Fruit fly (Drosophila melanogaster): ENCODE data around the gene Phlpp.

DNA sequence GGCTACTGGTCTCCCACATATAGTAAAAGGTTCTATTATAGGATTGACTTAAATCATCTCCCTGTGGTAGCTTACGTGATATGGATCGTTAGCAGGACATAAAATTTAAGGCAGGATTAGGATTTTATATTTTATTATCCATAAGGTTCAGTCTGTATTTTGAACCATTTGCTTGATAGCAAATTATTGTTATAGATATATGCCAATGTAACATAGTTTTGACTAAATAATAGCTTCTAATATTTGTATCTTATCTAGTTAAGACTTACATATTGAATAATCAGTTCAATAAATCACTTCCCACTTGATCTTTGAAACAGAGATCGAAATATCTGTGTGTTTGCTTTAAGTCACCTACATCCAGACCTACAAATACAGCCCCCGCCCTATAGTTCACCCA is 48.4 kb upstream of the Phlpp start, which contains the start of gene robl37BC:
- TF ChIP-seq ase (GFP tag; IDR thresholded peaks at IDR 0.05) = no peak
- TF ChIP-seq Kr (GFP tag; optimal IDR thresholded peaks at IDR 0.05) = no peak
- no peak for TF ChIP-seq Sox100B (GFP tag; optimal IDR thresholded peaks at IDR 0.05)
- no peak for TF ChIP-seq chn (GFP tag; optimal IDR thresholded peaks at IDR 0.05)
- no peak for TF ChIP-seq Pdp1 (GFP tag; optimal IDR thresholded peaks at IDR 0.05)
- TF ChIP-seq salm (tag; optimal IDR thresholded peaks at IDR 0.05) = no peak
- TF ChIP-seq Deaf1 (tag; optimal IDR thresholded peaks at IDR 0.05) = no peak

All from whole organism, embryonic.